Fruit fly (Drosophila melanogaster) whole organism, embryonic: ENCODE data around the gene CG13843.
A peak's percentile ranks its signal among the peaks of the same experiment; 100 is the strongest.

Experiments
- B-H1 ChIP-seq: fragments of 200-800 bp; sonication (Bioruptor generic); IDR thresholded peaks from 3 replicates; pipeline ENCODE4 v1.3.6; 2022; ENCODE audit warnings: missing biosample characterization, missing genetic modification characterization
- Bteb2 ChIP-seq: fragments of 200-800 bp; sonication (Bioruptor generic); optimal IDR thresholded peaks from 2 replicates; lab custom pipeline; 2016; ENCODE audit warnings: missing biosample characterization, missing genetic modification characterization
- CG10543 ChIP-seq: fragments of 200-800 bp; sonication (Bioruptor generic); optimal IDR thresholded peaks from 3 replicates; lab custom pipeline; 2017; ENCODE audit warnings: missing biosample characterization, mild to moderate bottlenecking, missing genetic modification characterization, moderate library complexity
- CG11695 ChIP-seq: fragments of 200-800 bp; sonication (Bioruptor generic); IDR thresholded peaks from 3 replicates; pipeline ENCODE4 v1.3.6; 2022; ENCODE audit warnings: missing biosample characterization, missing genetic modification characterization
- CG1233 ChIP-seq: fragments of 200-800 bp; sonication (Bioruptor generic); optimal IDR thresholded peaks from 4 replicates; lab custom pipeline; 2018; ENCODE audit warnings: missing biosample characterization, mild to moderate bottlenecking, missing genetic modification characterization
- CG12391 ChIP-seq: fragments of 200-800 bp; sonication (Bioruptor generic); optimal IDR thresholded peaks from 3 replicates; lab custom pipeline; 2018; ENCODE audit warnings: missing biosample characterization, mild to moderate bottlenecking, missing genetic modification characterization, moderate library complexity
- CG14710 ChIP-seq: fragments of 200-800 bp; sonication (Bioruptor generic); optimal IDR thresholded peaks from 3 replicates; lab custom pipeline; 2019; ENCODE audit warnings: missing biosample characterization, mild to moderate bottlenecking, missing genetic modification characterization, moderate library complexity
- CG14965 ChIP-seq: fragments of 200-800 bp; sonication (Bioruptor generic); optimal IDR thresholded peaks from 2 replicates; lab custom pipeline; 2016; ENCODE audit warnings: missing biosample characterization, missing genetic modification characterization, borderline replicate concordance
- CG1529 ChIP-seq: fragments of 200-800 bp; sonication (Bioruptor generic); optimal IDR thresholded peaks from 3 replicates; lab custom pipeline; 2018; ENCODE audit warnings: missing biosample characterization, missing genetic modification characterization
- CG15514 ChIP-seq: fragments of 200-800 bp; sonication (Bioruptor generic); optimal IDR thresholded peaks from 3 replicates; lab custom pipeline; 2017; ENCODE audit warnings: missing biosample characterization, missing genetic modification characterization, mild to moderate bottlenecking, moderate library complexity, missing genetic modification reagents
- CG17829 ChIP-seq: fragments of 200-800 bp; optimal IDR thresholded peaks from 2 replicates; lab custom pipeline; 2019; ENCODE audit warnings: missing biosample characterization, mild to moderate bottlenecking, missing genetic modification characterization, moderate library complexity
- CG18011 ChIP-seq: fragments of 200-800 bp; sonication (Bioruptor generic); optimal IDR thresholded peaks from 2 replicates; lab custom pipeline; 2017; ENCODE audit warnings: missing biosample characterization, missing genetic modification characterization, mild to moderate bottlenecking, moderate library complexity, missing genotype
- CG18476 ChIP-seq: fragments of 200-800 bp; sonication (Bioruptor generic); optimal IDR thresholded peaks from 2 replicates; lab custom pipeline; 2016; ENCODE audit warnings: missing biosample characterization, mild to moderate bottlenecking, missing genetic modification characterization
- CG2116 ChIP-seq: fragments of 200-800 bp; sonication (Bioruptor generic); optimal IDR thresholded peaks from 3 replicates; lab custom pipeline; 2018; ENCODE audit warnings: missing biosample characterization, mild to moderate bottlenecking, missing genetic modification characterization
- CG2120 ChIP-seq: fragments of 200-800 bp; sonication (Bioruptor generic); optimal IDR thresholded peaks from 3 replicates; lab custom pipeline; 2016; ENCODE audit warnings: missing biosample characterization, missing genetic modification characterization
- CG2712 ChIP-seq: fragments of 200-800 bp; optimal IDR thresholded peaks from 3 replicates; lab custom pipeline; 2019; ENCODE audit warnings: missing biosample characterization, mild to moderate bottlenecking, missing genetic modification characterization, moderate library complexity
- CG2875 ChIP-seq: fragments of 200-800 bp; sonication (Bioruptor generic); optimal IDR thresholded peaks from 2 replicates; lab custom pipeline; 2017; ENCODE audit warnings: missing biosample characterization, mild to moderate bottlenecking, missing genetic modification characterization, missing genetic modification reagents
- CG31365 ChIP-seq: fragments of 200-800 bp; sonication (Bioruptor generic); optimal IDR thresholded peaks from 2 replicates; lab custom pipeline; 2018; ENCODE audit warnings: missing biosample characterization, mild to moderate bottlenecking, missing genetic modification characterization
- CG4617 ChIP-seq: fragments of 200-800 bp; sonication (Bioruptor generic); optimal IDR thresholded peaks from 3 replicates; lab custom pipeline; 2016; ENCODE audit warnings: missing biosample characterization, missing genetic modification characterization, borderline replicate concordance
- CG9727 ChIP-seq: fragments of 200-800 bp; sonication (Bioruptor generic); optimal IDR thresholded peaks from 3 replicates; lab custom pipeline; 2017; ENCODE audit warnings: missing biosample characterization, mild to moderate bottlenecking, missing genetic modification characterization
- ERR ChIP-seq: fragments of 200-800 bp; sonication (Bioruptor generic); optimal IDR thresholded peaks from 2 replicates; lab custom pipeline; 2016; ENCODE audit warnings: missing biosample characterization, missing genetic modification characterization
- Elba2 ChIP-seq: fragments of 200-800 bp; sonication (Bioruptor generic); optimal IDR thresholded peaks from 3 replicates; lab custom pipeline; 2016; ENCODE audit warnings: missing biosample characterization, missing genetic modification characterization
- Fer3 ChIP-seq: fragments of 200-800 bp; sonication (Bioruptor generic); optimal IDR thresholded peaks from 2 replicates; lab custom pipeline; 2018; ENCODE audit warnings: missing biosample characterization, mild to moderate bottlenecking, missing genetic modification characterization, moderate library complexity
- Gug ChIP-seq: fragments of 200-800 bp; sonication (Bioruptor generic); IDR thresholded peaks from 4 replicates; pipeline ENCODE4 v1.3.6; 2022; ENCODE audit warnings: missing biosample characterization, missing genetic modification characterization
- Mrtf ChIP-seq: fragments of 200-800 bp; sonication (Bioruptor generic); IDR thresholded peaks from 3 replicates; pipeline ENCODE4 v1.3.6; 2022; ENCODE audit warnings: missing biosample characterization, missing genetic modification characterization
- Nf-YA ChIP-seq: fragments of 200-800 bp; sonication (Bioruptor generic); IDR thresholded peaks from 2 replicates; pipeline ENCODE4 v1.3.6; 2022; ENCODE audit warnings: missing biosample characterization, missing genetic modification characterization
- NfI ChIP-seq: fragments of 200-800 bp; sonication (Bioruptor generic); optimal IDR thresholded peaks from 3 replicates; lab custom pipeline; 2018; ENCODE audit warnings: missing biosample characterization, mild to moderate bottlenecking, missing genetic modification characterization, moderate library complexity
- Ptx1 ChIP-seq: fragments of 200-800 bp; sonication (Bioruptor generic); IDR thresholded peaks from 2 replicates; pipeline ENCODE4 v1.3.6; 2022; ENCODE audit warnings: missing biosample characterization, missing genetic modification characterization
- Ravus ChIP-seq: fragments of 200-800 bp; sonication (Bioruptor generic); IDR thresholded peaks from 2 replicates; pipeline ENCODE4 v1.3.6; 2022; ENCODE audit warnings: missing biosample characterization, missing genetic modification characterization
- Sox102F ChIP-seq: fragments of 200-800 bp; sonication (Bioruptor generic); optimal IDR thresholded peaks from 2 replicates; lab custom pipeline; 2018; ENCODE audit warnings: missing biosample characterization, mild to moderate bottlenecking, missing genetic modification characterization, moderate library complexity
- Trl ChIP-seq, 3 experiments: fragments of >200 bp in 2 of 3; fragments of 200-800 bp in 1 of 3; sonication (Bioruptor generic) in 1 of 3; optimal IDR thresholded peaks; 2 replicates in 1 of 3; 3 replicates in 2 of 3; lab custom pipeline; 2016 to 2017; ENCODE audit warnings: missing biosample characterization in 1 of 3, missing genetic modification characterization in 1 of 3
- bcd ChIP-seq: fragments of 200-800 bp; sonication (Bioruptor generic); optimal IDR thresholded peaks from 2 replicates; lab custom pipeline; 2017; ENCODE audit warnings: missing biosample characterization, mild to moderate bottlenecking, missing genetic modification characterization
- emc ChIP-seq: fragments of 200-800 bp; sonication (Bioruptor generic); optimal IDR thresholded peaks from 2 replicates; lab custom pipeline; 2016; ENCODE audit warnings: missing biosample characterization, missing genetic modification characterization
- exex ChIP-seq: fragments of 200-800 bp; sonication (Bioruptor generic); optimal IDR thresholded peaks from 4 replicates; lab custom pipeline; 2018; ENCODE audit warnings: missing biosample characterization, mild to moderate bottlenecking, missing genetic modification characterization, moderate library complexity
- fd64A ChIP-seq: fragments of 200-800 bp; sonication (Bioruptor generic); optimal IDR thresholded peaks from 3 replicates; lab custom pipeline; 2018; ENCODE audit warnings: missing biosample characterization, mild to moderate bottlenecking, missing genetic modification characterization
- hb ChIP-seq: fragments of 200-800 bp; sonication (Bioruptor generic); IDR thresholded peaks from 3 replicates; pipeline ENCODE4 v1.3.6; 2022; ENCODE audit warnings: missing biosample characterization, missing genetic modification characterization; ENCODE audit not compliant: partially characterized antibody
- her ChIP-seq: fragments of 200-800 bp; sonication (Bioruptor generic); optimal IDR thresholded peaks from 2 replicates; lab custom pipeline; 2016; ENCODE audit warnings: missing biosample characterization, missing genetic modification characterization
- hth ChIP-seq: fragments of >200 bp; optimal IDR thresholded peaks from 2 replicates; lab custom pipeline; 2017; ENCODE audit warnings: inconsistent platforms
- lbe ChIP-seq: fragments of 200-800 bp; sonication (Bioruptor generic); optimal IDR thresholded peaks from 2 replicates; lab custom pipeline; 2016; ENCODE audit warnings: missing biosample characterization, mild to moderate bottlenecking, missing genetic modification characterization
- luna ChIP-seq: fragments of 200-800 bp; sonication (Bioruptor generic); optimal IDR thresholded peaks from 2 replicates; lab custom pipeline; 2016; ENCODE audit warnings: missing biosample characterization, missing genetic modification characterization
- nau ChIP-seq: fragments of 200-800 bp; sonication (Bioruptor generic); optimal IDR thresholded peaks from 3 replicates; lab custom pipeline; 2017; ENCODE audit warnings: missing biosample characterization, mild to moderate bottlenecking, missing genetic modification characterization, missing genetic modification reagents
- oc ChIP-seq: fragments of 200-800 bp; sonication (Bioruptor generic); optimal IDR thresholded peaks from 2 replicates; lab custom pipeline; 2018; ENCODE audit warnings: missing biosample characterization, mild to moderate bottlenecking, missing genetic modification characterization, moderate library complexity
- pb ChIP-seq: fragments of 200-800 bp; sonication (Bioruptor generic); optimal IDR thresholded peaks from 3 replicates; lab custom pipeline; 2016; ENCODE audit warnings: missing biosample characterization, missing genetic modification characterization
- ranshi ChIP-seq: fragments of 200-800 bp; sonication (Bioruptor generic); IDR thresholded peaks from 2 replicates; pipeline ENCODE4 v1.3.6; 2022; ENCODE audit warnings: missing biosample characterization, missing genetic modification characterization
- rib ChIP-seq: fragments of 200-800 bp; sonication (Bioruptor generic); IDR thresholded peaks from 2 replicates; pipeline ENCODE4 v1.3.6; 2022; ENCODE audit warnings: missing biosample characterization, missing genetic modification characterization
- schlank ChIP-seq: fragments of 200-800 bp; sonication (Bioruptor generic); optimal IDR thresholded peaks from 2 replicates; lab custom pipeline; 2018; ENCODE audit warnings: missing biosample characterization, mild to moderate bottlenecking, missing genetic modification characterization
- sr ChIP-seq: fragments of 200-800 bp; sonication (Bioruptor generic); IDR thresholded peaks from 3 replicates; pipeline ENCODE4 v1.3.6; 2022; ENCODE audit warnings: missing biosample characterization, missing genetic modification characterization
- tgo ChIP-seq: fragments of 200-800 bp; sonication (Bioruptor generic); IDR thresholded peaks from 3 replicates; pipeline ENCODE4 v1.3.6; 2022; ENCODE audit warnings: missing biosample characterization, missing genetic modification characterization
- vvl ChIP-seq: fragments of 200-800 bp; sonication (Bioruptor generic); IDR thresholded peaks from 2 replicates; pipeline ENCODE4 v1.3.6; 2022; ENCODE audit warnings: missing biosample characterization, missing genetic modification characterization

Gene CG13843

dm6 chr3R:22626842-22627392 is 17.6 kb downstream of the CG13843 start (continued):
- TF ChIP-seq NfI (GFP tag; lab: Kevin White, UChicago) = peak; percentile 19
- TF ChIP-seq hth (lab: Kevin White, UChicago) = no peak
- TF ChIP-seq CG18011 = peak; percentile 13
- peak; percentile 56 for TF ChIP-seq lbe (GFP tag; lab: Kevin White, UChicago)
- peak; percentile 32 for TF ChIP-seq Sox102F (GFP tag; lab: Kevin White, UChicago)
- TF ChIP-seq Trl (optimal IDR thresholded peaks at IDR 0.05; lab: Kevin White, UChicago) = peak; percentile 96 to 100
- peak; percentile 51 for TF ChIP-seq Trl (GFP tag; optimal IDR thresholded peaks at IDR 0.05; lab: Kevin White, UChicago)
- peak; percentile 68 for TF ChIP-seq fd64A (GFP tag; lab: Kevin White, UChicago)
- peak; percentile 63 for TF ChIP-seq schlank
- peak; percentile 66 for TF ChIP-seq Elba2 (GFP tag; lab: Kevin White, UChicago)
- TF ChIP-seq pb (GFP tag; lab: Kevin White, UChicago) = peak; percentile 13
- peak; percentile 21; the same call in 1 of the 2 replicates for TF ChIP-seq rib (GFP tag; lab: Robert Waterston, UW)
- peak; percentile 50 for TF ChIP-seq bcd
- peak; percentile 62 for TF ChIP-seq CG1233 (GFP tag; lab: Kevin White, UChicago)
- TF ChIP-seq Gug (GFP tag; lab: Robert Waterston, UW) = no peak
- peak; percentile 56; the same call in 1 of the 2 replicates for TF ChIP-seq Nf-YA (GFP tag; lab: Robert Waterston, UW)
- TF ChIP-seq CG1529 (GFP tag; lab: Kevin White, UChicago) = peak; percentile 3
- TF ChIP-seq CG15514 (GFP tag; lab: Kevin White, UChicago) = peak; percentile 60
- TF ChIP-seq CG11695 (GFP tag; lab: Robert Waterston, UW) = peak; percentile 26; the same call in 1 of the 3 replicates
- peak; percentile 35 for TF ChIP-seq her (GFP tag; lab: Kevin White, UChicago)
- TF ChIP-seq CG10543 (GFP tag; lab: Kevin White, UChicago) = peak; percentile 82
- TF ChIP-seq CG2120 = peak; percentile 59
- no peak for TF ChIP-seq CG12391
- TF ChIP-seq exex (tag; lab: Kevin White, UChicago) = peak; percentile 38
- TF ChIP-seq Mrtf (GFP tag; lab: Robert Waterston, UW) = no peak
- TF ChIP-seq Ptx1 = no peak
- TF ChIP-seq CG2116 (GFP tag; lab: Kevin White, UChicago) = peak; percentile 11
- no peak for TF ChIP-seq CG17829 (tag; lab: Kevin White, UChicago)
- no peak for TF ChIP-seq CG18476 (GFP tag; lab: Kevin White, UChicago)
- TF ChIP-seq B-H1 (GFP tag; lab: Robert Waterston, UW) = no peak; the same call in 2 of the 3 replicates
- TF ChIP-seq ranshi (GFP tag; lab: Robert Waterston, UW) = no peak; the same call in 1 of the 2 replicates
- TF ChIP-seq Ravus (GFP tag; lab: Robert Waterston, UW) = no peak
- TF ChIP-seq CG4617 (GFP tag; lab: Kevin White, UChicago) = no peak
- TF ChIP-seq sr (GFP tag; lab: Robert Waterston, UW) = peak; percentile 50; the same call in 2 of the 3 replicates
- peak; percentile 30 for TF ChIP-seq CG14965 (GFP tag; lab: Kevin White, UChicago)
- TF ChIP-seq CG31365 (tag; lab: Kevin White, UChicago) = peak; percentile 62
- TF ChIP-seq emc (GFP tag; lab: Kevin White, UChicago) = no peak
- peak; percentile 21 for TF ChIP-seq CG2875 (GFP tag; lab: Kevin White, UChicago)
- TF ChIP-seq ERR (GFP tag; lab: Kevin White, UChicago) = no peak
- TF ChIP-seq luna (GFP tag; lab: Kevin White, UChicago) = peak; percentile 26
- TF ChIP-seq hb (GFP tag; lab: Robert Waterston, UW) = no peak
- TF ChIP-seq nau (GFP tag; lab: Kevin White, UChicago) = peak; percentile 74
- peak; percentile 14 for TF ChIP-seq CG14710 (tag; lab: Kevin White, UChicago)
- TF ChIP-seq Fer3 = peak; percentile 63
- TF ChIP-seq vvl (GFP tag; lab: Robert Waterston, UW) = peak; percentile 43; the same call in 1 of the 2 replicates
- TF ChIP-seq oc (tag; lab: Kevin White, UChicago) = no peak
- peak; percentile 50 for TF ChIP-seq Bteb2 (GFP tag; lab: Kevin White, UChicago)
- TF ChIP-seq CG2712 (tag; lab: Kevin White, UChicago) = peak; percentile 37
- peak; percentile 34 for TF ChIP-seq CG9727
- TF ChIP-seq tgo (GFP tag; lab: Robert Waterston, UW) = no peak
